Fruit fly (Drosophila melanogaster) whole organism, embryonic: Measurements from ENCODE around the gene RtcB.

Source experiments
- CG6175 ChIP-seq: fragments of 200-800 bp; sonication (Bioruptor generic); IDR thresholded peaks from 3 replicates; pipeline ENCODE4 v1.3.6; 2022; ENCODE audit warnings: missing biosample characterization, missing genetic modification characterization
- tll ChIP-seq, 2 experiments: fragments of 200-800 bp in 1 of 2; fragments of >200 bp in 1 of 2; sonication (Bioruptor generic) in 1 of 2; optimal IDR thresholded peaks; 2 replicates each; lab custom pipeline; 2017 to 2019; ENCODE audit warnings: missing biosample characterization in 2 of 2, missing genetic modification characterization in 2 of 2, mild to moderate bottlenecking in 1 of 2, moderate library complexity in 1 of 2

dm6 chr2L:19442627-19443026 lies 12.2 kb downstream of the RtcB start, which contains the start of gene CG10237:
- TF ChIP-seq CG6175 (GFP tag; lab: Robert Waterston, UW), result no peak
- TF ChIP-seq tll (GFP tag; optimal IDR thresholded peaks at IDR 0.05; lab: Kevin White, UChicago), result no peak
